Worm (Caenorhabditis elegans) whole organism, early embryonic: ENCODE results near the gene Y54G11A.14.

Source experiments
- B0310.2 ChIP-seq: sonication (generic microtip); optimal IDR thresholded peaks from 2 replicates; lab custom pipeline; 2016; ENCODE audit warnings: mild to moderate bottlenecking, missing genetic modification characterization, missing compliant biosample characterization
- F13C5.2 ChIP-seq: sonication (generic microtip); optimal IDR thresholded peaks from 2 replicates; lab custom pipeline; 2017; ENCODE audit warnings: mild to moderate bottlenecking, missing genetic modification characterization, inconsistent platforms, missing compliant biosample characterization
- aly-1 ChIP-seq: sonication (generic microtip); optimal IDR thresholded peaks from 2 replicates; lab custom pipeline; 2016; ENCODE audit warnings: missing genetic modification characterization, missing compliant biosample characterization
- ama-1 ChIP-seq: fragments of 150-350 bp; optimal IDR thresholded peaks from 2 replicates; lab custom pipeline; 2014
- ceh-13 ChIP-seq: fragments of 200-800 bp; sonication (Bioruptor generic); optimal IDR thresholded peaks from 2 replicates; lab custom pipeline; 2018; ENCODE audit warnings: mild to moderate bottlenecking, missing genetic modification characterization, missing compliant biosample characterization
- ceh-36 ChIP-seq: sonication (generic microtip); optimal IDR thresholded peaks from 2 replicates; lab custom pipeline; 2016; ENCODE audit warnings: missing genetic modification characterization, inconsistent platforms, missing compliant biosample characterization
- ets-7 ChIP-seq: sonication (generic microtip); optimal IDR thresholded peaks from 2 replicates; lab custom pipeline; 2016; ENCODE audit warnings: missing genotype, missing genetic modification characterization, missing compliant biosample characterization
- flt-1 ChIP-seq: fragments of 200-800 bp; sonication (Bioruptor generic); IDR thresholded peaks from 2 replicates; pipeline ENCODE4 v1.3.6; 2022; ENCODE audit warnings: missing genetic modification characterization, missing compliant biosample characterization
- hmg-4 ChIP-seq: fragments of 200-800 bp; sonication (Bioruptor generic); optimal IDR thresholded peaks from 2 replicates; lab custom pipeline; 2018; ENCODE audit warnings: mild to moderate bottlenecking, missing genetic modification characterization, missing compliant biosample characterization
- pes-1 ChIP-seq: fragments of 200-800 bp; sonication (Bioruptor generic); IDR thresholded peaks from 2 replicates; pipeline ENCODE4 v1.3.6; 2022; ENCODE audit warnings: missing genetic modification reagents, missing genetic modification characterization, missing compliant biosample characterization
- scrt-1 ChIP-seq: fragments of 200-800 bp; sonication (Bioruptor generic); IDR thresholded peaks from 2 replicates; pipeline ENCODE4 v1.3.6; 2022; ENCODE audit warnings: missing genetic modification characterization, missing compliant biosample characterization
- tbx-37 ChIP-seq: fragments of 200-800 bp; sonication (Bioruptor generic); conservative IDR thresholded peaks from 2 replicates; pipeline ENCODE4 v1.3.6; 2022; ENCODE audit warnings: missing genetic modification reagents, missing genetic modification characterization, missing compliant biosample characterization

DNA sequence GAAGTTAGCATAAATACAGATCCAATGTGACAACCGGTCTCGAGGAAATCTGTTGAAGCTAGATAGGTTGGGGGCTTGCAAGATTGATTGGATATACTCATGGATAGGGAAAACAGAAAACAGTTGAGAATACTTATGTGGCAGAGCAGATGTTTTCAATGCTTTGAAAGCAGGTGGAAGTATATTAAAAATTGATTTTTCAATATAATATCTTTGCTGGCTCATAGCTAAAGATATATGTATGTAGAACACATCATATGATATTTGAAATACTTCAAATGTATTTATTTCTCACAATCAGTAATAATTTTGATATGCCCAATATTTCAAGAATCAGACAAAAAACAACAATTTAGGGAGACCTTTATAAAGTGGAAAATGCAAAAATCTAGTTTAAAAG, 30.7 kb upstream of the Y54G11A.14 start, which contains the start of gene srh-41:
- no peak for TF ChIP-seq F13C5.2 (tag; lab: Kevin White, UChicago)
- no peak for TF ChIP-seq ceh-13 (GFP tag; lab: Kevin White, UChicago)
- no peak for TF ChIP-seq ets-7
- no peak for TF ChIP-seq flt-1 (GFP tag; lab: Robert Waterston, UW)
- TF ChIP-seq B0310.2 (tag; lab: Kevin White, UChicago): no peak
- TF ChIP-seq tbx-37: no peak
- TF ChIP-seq ama-1: no peak
- no peak for TF ChIP-seq scrt-1
- no peak for TF ChIP-seq ceh-36
- no peak for TF ChIP-seq aly-1
- TF ChIP-seq hmg-4 (GFP tag; lab: Kevin White, UChicago): no peak
- TF ChIP-seq pes-1: no peak
